Worm (Caenorhabditis elegans): ENCODE measurements around the gene pos-1.
A peak's percentile ranks its signal among the peaks of the same experiment; 100 is the strongest.

Gene pos-1

ce11 chrV:8402392-8402791 is 11.5 kb upstream of the pos-1 start, which contains the start of gene F52E1.9:
TSS of gene F52E1.9 (minus strand) at chrV:8402669.
- TF ChIP-seq W03F9.2 (tag; optimal IDR thresholded peaks at IDR 0.05) (no peak), dao-5 (tag; optimal IDR thresholded peaks at IDR 0.05) (no peak), him-1 (tag; optimal IDR thresholded peaks at IDR 0.05) (no peak)

ce11 chrV:8403152-8403551 is 10.7 kb upstream of the pos-1 start:
- TF ChIP-seq W03F9.2 (tag; optimal IDR thresholded peaks at IDR 0.05), result no peak
- TF ChIP-seq dao-5 (tag; optimal IDR thresholded peaks at IDR 0.05), result no peak
- no peak for TF ChIP-seq him-1 (tag; optimal IDR thresholded peaks at IDR 0.05)

ce11 chrV:8403916-8404315 is 10.0 kb upstream of the pos-1 start:
- TF ChIP-seq W03F9.2 (tag; optimal IDR thresholded peaks at IDR 0.05) (no peak), him-1 (tag; optimal IDR thresholded peaks at IDR 0.05) (no peak), dao-5 (tag; optimal IDR thresholded peaks at IDR 0.05) (no peak)

- no peak for TF ChIP-seq dao-5 (tag; optimal IDR thresholded peaks at IDR 0.05)
- no peak for TF ChIP-seq W03F9.2 (tag; optimal IDR thresholded peaks at IDR 0.05)
- no peak for TF ChIP-seq him-1 (tag; optimal IDR thresholded peaks at IDR 0.05)
Measured at ce11 chrV:8404339-8404738, 9.5 kb upstream of the pos-1 start.

- no peak for TF ChIP-seq W03F9.2 (tag; optimal IDR thresholded peaks at IDR 0.05)
- no peak for TF ChIP-seq dao-5 (tag; optimal IDR thresholded peaks at IDR 0.05)
Measured at ce11 chrV:8406155-8406554, 7.7 kb upstream of the pos-1 start.

- TF ChIP-seq W03F9.2 (tag; optimal IDR thresholded peaks at IDR 0.05) (no peak), dao-5 (tag; optimal IDR thresholded peaks at IDR 0.05) (no peak), him-1 (tag; optimal IDR thresholded peaks at IDR 0.05) (no peak)
Measured at ce11 chrV:8406911-8407310, 7.0 kb upstream of the pos-1 start.

- TF ChIP-seq dao-5 (tag; optimal IDR thresholded peaks at IDR 0.05) (no peak), W03F9.2 (tag; optimal IDR thresholded peaks at IDR 0.05) (no peak), him-1 (tag; optimal IDR thresholded peaks at IDR 0.05) (no peak)
Measured at ce11 chrV:8409594-8409993, 4.3 kb upstream of the pos-1 start.

ce11 chrV:8410406-8410805 is 3.5 kb upstream of the pos-1 start, which contains the start of gene F52E1.2:
TSS of gene F52E1.2 (plus strand) at chrV:8410595.
- TF ChIP-seq dao-5 (tag; optimal IDR thresholded peaks at IDR 0.05), result no peak
- no peak for TF ChIP-seq him-1 (tag; optimal IDR thresholded peaks at IDR 0.05)
- no peak for TF ChIP-seq W03F9.2 (tag; optimal IDR thresholded peaks at IDR 0.05)

- no peak for TF ChIP-seq W03F9.2 (tag; optimal IDR thresholded peaks at IDR 0.05)
Measured at ce11 chrV:8413432-8414021, 359 bp upstream of the pos-1 start, which contains the start of gene vha-18. TSS of gene vha-18 (minus strand) at chrV:8413482.

ce11 chrV:8415113-8415530 is 1.2 kb downstream of the pos-1 start:
- TF ChIP-seq dao-5 (tag; optimal IDR thresholded peaks at IDR 0.05) (peak; percentile 51), W03F9.2 (tag; optimal IDR thresholded peaks at IDR 0.05) (no peak)

ce11 chrV:8417271-8417670 is 3.4 kb downstream of the pos-1 start:
- no peak for TF ChIP-seq W03F9.2 (tag; optimal IDR thresholded peaks at IDR 0.05)
- TF ChIP-seq dao-5 (tag; optimal IDR thresholded peaks at IDR 0.05), result no peak
- no peak for TF ChIP-seq him-1 (tag; optimal IDR thresholded peaks at IDR 0.05)

ce11 chrV:8424840-8425814 is 11.2 kb downstream of the pos-1 start:
- no peak for TF ChIP-seq him-1 (tag; optimal IDR thresholded peaks at IDR 0.05)
- no peak for TF ChIP-seq dao-5 (tag; optimal IDR thresholded peaks at IDR 0.05)
- TF ChIP-seq W03F9.2 (tag; optimal IDR thresholded peaks at IDR 0.05), result no peak

- no peak for TF ChIP-seq him-1 (tag; optimal IDR thresholded peaks at IDR 0.05)
- no peak for TF ChIP-seq dao-5 (tag; optimal IDR thresholded peaks at IDR 0.05)
- no peak for TF ChIP-seq W03F9.2 (tag; optimal IDR thresholded peaks at IDR 0.05)
Measured at ce11 chrV:8426210-8426609, 12.3 kb downstream of the pos-1 start.

- no peak for TF ChIP-seq dao-5 (tag; optimal IDR thresholded peaks at IDR 0.05)
- no peak for TF ChIP-seq him-1 (tag; optimal IDR thresholded peaks at IDR 0.05)
- TF ChIP-seq W03F9.2 (tag; optimal IDR thresholded peaks at IDR 0.05), result no peak
Measured at ce11 chrV:8426741-8427457, 13.0 kb downstream of the pos-1 start.

Data from whole organism, L4/young adult.